Worm (Caenorhabditis elegans) whole organism, L1 larva: ENCODE results near the gene del-7.

ENCODE experiments used
- C34B4.2 ChIP-seq: sonication (generic microtip); optimal IDR thresholded peaks from 2 replicates; lab custom pipeline; 2017; ENCODE audit warnings: mild to moderate bottlenecking, missing genetic modification characterization, missing compliant biosample characterization
- Y116A8C.19 ChIP-seq: sonication (generic microtip); optimal IDR thresholded peaks from 2 replicates; lab custom pipeline; 2016; ENCODE audit warnings: missing compliant biosample characterization, missing genetic modification characterization, borderline replicate concordance
- alr-1 ChIP-seq: fragments of 200-800 bp; sonication (Bioruptor generic); optimal IDR thresholded peaks from 2 replicates; lab custom pipeline; 2018; ENCODE audit warnings: borderline replicate concordance, mild to moderate bottlenecking, missing genetic modification characterization, missing compliant biosample characterization
- blmp-1 ChIP-seq: fragments of 150-350 bp; optimal IDR thresholded peaks from 2 replicates; lab custom pipeline; 2014; ENCODE audit warnings: missing biosample characterization, missing genetic modification characterization
- ceh-63 ChIP-seq: fragments of 200-800 bp; sonication (Bioruptor generic); optimal IDR thresholded peaks from 2 replicates; lab custom pipeline; 2018; ENCODE audit warnings: mild to moderate bottlenecking, missing genetic modification characterization, missing compliant biosample characterization
- ceh-90 ChIP-seq: sonication (generic microtip); optimal IDR thresholded peaks from 2 replicates; lab custom pipeline; 2016; ENCODE audit warnings: missing genetic modification characterization, missing compliant biosample characterization
- dsc-1 ChIP-seq: sonication (generic microtip); optimal IDR thresholded peaks from 2 replicates; lab custom pipeline; 2016; ENCODE audit warnings: mild to moderate bottlenecking, missing genetic modification characterization, missing compliant biosample characterization
- elt-2 ChIP-seq: sonication (generic microtip); optimal IDR thresholded peaks from 2 replicates; lab custom pipeline; 2016; ENCODE audit warnings: missing genetic modification characterization, mild to moderate bottlenecking, inconsistent platforms, missing compliant biosample characterization, missing genetic modification reagents
- fkh-10 ChIP-seq: sonication (generic microtip); optimal IDR thresholded peaks from 2 replicates; lab custom pipeline; 2017; ENCODE audit warnings: missing biosample characterization, missing genetic modification reagents, missing genetic modification characterization
- fkh-4 ChIP-seq: sonication (generic microtip); optimal IDR thresholded peaks from 2 replicates; lab custom pipeline; 2016; ENCODE audit warnings: missing compliant biosample characterization, missing genetic modification characterization, borderline replicate concordance
- hlh-17 ChIP-seq: fragments of 200-800 bp; sonication (Bioruptor generic); optimal IDR thresholded peaks from 2 replicates; lab custom pipeline; 2018; ENCODE audit warnings: missing genetic modification characterization, mild to moderate bottlenecking, missing compliant biosample characterization, moderate library complexity, borderline replicate concordance
- hpl-2 ChIP-seq: fragments of 150-350 bp; optimal IDR thresholded peaks from 2 replicates; lab custom pipeline; 2014; ENCODE audit warnings: missing biosample characterization, missing genetic modification reagents, missing genetic modification characterization
- jun-1 ChIP-seq: fragments of 150-350 bp; optimal IDR thresholded peaks from 2 replicates; lab custom pipeline; 2014; ENCODE audit warnings: missing biosample characterization, missing genetic modification reagents, missing genetic modification characterization
- lin-35 ChIP-seq, 2 experiments: fragments of 150-350 bp; optimal IDR thresholded peaks; 2 replicates each; lab custom pipeline; 2014; ENCODE audit warnings: missing biosample characterization in 2 of 2, missing genetic modification characterization in 2 of 2, missing genetic modification reagents in 2 of 2
- lin-39 ChIP-seq: fragments of 150-350 bp; optimal IDR thresholded peaks from 2 replicates; lab custom pipeline; 2014; ENCODE audit warnings: missing biosample characterization, missing genetic modification reagents, missing genetic modification characterization
- mab-9 ChIP-seq: fragments of 200-800 bp; sonication (Bioruptor generic); IDR thresholded peaks from 2 replicates; pipeline ENCODE4 v1.3.6; 2022; ENCODE audit warnings: missing genetic modification reagents, missing genetic modification characterization, missing compliant biosample characterization
- nhr-11 ChIP-seq: fragments of 150-350 bp; optimal IDR thresholded peaks from 2 replicates; lab custom pipeline; 2014; ENCODE audit warnings: missing biosample characterization, missing genetic modification characterization
- nhr-20 ChIP-seq: sonication (generic microtip); optimal IDR thresholded peaks from 2 replicates; lab custom pipeline; 2016; ENCODE audit warnings: mild to moderate bottlenecking, missing genetic modification characterization, missing compliant biosample characterization
- nhr-28 ChIP-seq: fragments of 150-350 bp; optimal IDR thresholded peaks from 2 replicates; lab custom pipeline; 2014; ENCODE audit warnings: missing biosample characterization, missing genetic modification characterization
- nhr-47 ChIP-seq: sonication (generic microtip); optimal IDR thresholded peaks from 2 replicates; lab custom pipeline; 2016; ENCODE audit warnings: mild to moderate bottlenecking, missing genetic modification characterization, moderate library complexity, missing compliant biosample characterization
- nhr-71 ChIP-seq: sonication (generic microtip); optimal IDR thresholded peaks from 2 replicates; lab custom pipeline; 2016; ENCODE audit warnings: mild to moderate bottlenecking, missing genetic modification characterization, moderate library complexity, missing compliant biosample characterization
- pqm-1 ChIP-seq: sonication (generic microtip); optimal IDR thresholded peaks from 3 replicates; lab custom pipeline; 2017; ENCODE audit warnings: missing biosample characterization, missing genetic modification characterization
- rnt-1 ChIP-seq: sonication (generic microtip); optimal IDR thresholded peaks from 2 replicates; lab custom pipeline; 2016; ENCODE audit warnings: mild to moderate bottlenecking, missing genetic modification characterization, moderate library complexity, missing compliant biosample characterization
- snu-23 ChIP-seq: sonication (generic microtip); optimal IDR thresholded peaks from 2 replicates; lab custom pipeline; 2016; ENCODE audit warnings: missing genetic modification characterization, missing compliant biosample characterization
- sox-4 ChIP-seq: sonication (generic microtip); optimal IDR thresholded peaks from 2 replicates; lab custom pipeline; 2016; ENCODE audit warnings: missing genetic modification characterization, missing compliant biosample characterization
- sptf-1 ChIP-seq: fragments of 150-350 bp; optimal IDR thresholded peaks from 2 replicates; lab custom pipeline; 2014; ENCODE audit warnings: missing biosample characterization, missing genetic modification characterization
- tbx-2 ChIP-seq: sonication (generic microtip); optimal IDR thresholded peaks from 2 replicates; lab custom pipeline; 2016; ENCODE audit warnings: missing genetic modification characterization, missing compliant biosample characterization
- tlp-1 ChIP-seq: fragments of 150-350 bp; optimal IDR thresholded peaks from 2 replicates; lab custom pipeline; 2014; ENCODE audit warnings: missing biosample characterization, missing genetic modification characterization
- unc-130 ChIP-seq: fragments of 150-350 bp; optimal IDR thresholded peaks from 2 replicates; lab custom pipeline; 2017; ENCODE audit warnings: missing biosample characterization, missing genetic modification characterization, inconsistent platforms
- unc-62 ChIP-seq: fragments of 150-350 bp; optimal IDR thresholded peaks from 2 replicates; lab custom pipeline; 2014; ENCODE audit warnings: missing biosample characterization, missing genetic modification reagents, missing genetic modification characterization
- unc-98 ChIP-seq: fragments of 200-800 bp; sonication (Bioruptor generic); IDR thresholded peaks from 2 replicates; pipeline ENCODE4 v1.3.6; 2022; ENCODE audit warnings: missing genetic modification characterization, missing compliant biosample characterization
- ztf-11 ChIP-seq, 2 experiments: sonication (generic microtip); optimal IDR thresholded peaks; 2 replicates each; lab custom pipeline; 2016 to 2017; ENCODE audit warnings: missing genetic modification characterization in 2 of 2, missing biosample characterization in 1 of 2, missing compliant biosample characterization in 1 of 2
- ztf-4 ChIP-seq: fragments of 150-350 bp; optimal IDR thresholded peaks from 2 replicates; lab custom pipeline; 2014; ENCODE audit warnings: missing biosample characterization, missing genetic modification characterization

Gene del-7

ce11 chrIV:7712252-7712651 lies 48.0 kb upstream of the del-7 start:
- TF ChIP-seq elt-2 (tag; lab: Kevin White, UChicago) (peak; percentile 41), ceh-90 (tag; lab: Kevin White, UChicago) (no peak)

- no peak for TF ChIP-seq snu-23 (GFP tag; lab: Kevin White, UChicago)
- TF ChIP-seq C34B4.2 (tag; lab: Kevin White, UChicago), result no peak
- no peak for TF ChIP-seq ztf-11 (tag; optimal IDR thresholded peaks at IDR 0.05; lab: Kevin White, UChicago)
- no peak for TF ChIP-seq fkh-4 (tag; lab: Kevin White, UChicago)
- TF ChIP-seq hlh-17 (GFP tag; lab: Kevin White, UChicago), result no peak
- no peak for TF ChIP-seq ceh-63 (GFP tag; lab: Kevin White, UChicago)
- TF ChIP-seq sox-4 (tag; lab: Kevin White, UChicago), result no peak
- TF ChIP-seq ceh-90 (tag; lab: Kevin White, UChicago), result no peak
- TF ChIP-seq unc-62, result no peak
- TF ChIP-seq fkh-10 (GFP tag; lab: Kevin White, UChicago), result no peak
- no peak for TF ChIP-seq tbx-2 (tag; lab: Kevin White, UChicago)
- TF ChIP-seq blmp-1 (tag; lab: Kevin White, UChicago), result no peak
- no peak for TF ChIP-seq nhr-20
- TF ChIP-seq dsc-1 (tag; lab: Kevin White, UChicago), result no peak
- TF ChIP-seq unc-98, result no peak
- no peak for TF ChIP-seq lin-39 (tag; lab: Kevin White, UChicago)
- TF ChIP-seq nhr-71 (tag; lab: Kevin White, UChicago), result no peak
- no peak for TF ChIP-seq unc-130 (tag; lab: Kevin White, UChicago)
- no peak for TF ChIP-seq hpl-2 (GFP tag; lab: Kevin White, UChicago)
- TF ChIP-seq pqm-1 (tag; lab: Kevin White, UChicago), result no peak
These were observed 42.3 kb upstream of the del-7 start, which contains the start of gene F33D4.6 for ce11 chrIV:7717916-7718315. F33D4.6 (minus strand) TSS chrIV:7718016.

DNA sequence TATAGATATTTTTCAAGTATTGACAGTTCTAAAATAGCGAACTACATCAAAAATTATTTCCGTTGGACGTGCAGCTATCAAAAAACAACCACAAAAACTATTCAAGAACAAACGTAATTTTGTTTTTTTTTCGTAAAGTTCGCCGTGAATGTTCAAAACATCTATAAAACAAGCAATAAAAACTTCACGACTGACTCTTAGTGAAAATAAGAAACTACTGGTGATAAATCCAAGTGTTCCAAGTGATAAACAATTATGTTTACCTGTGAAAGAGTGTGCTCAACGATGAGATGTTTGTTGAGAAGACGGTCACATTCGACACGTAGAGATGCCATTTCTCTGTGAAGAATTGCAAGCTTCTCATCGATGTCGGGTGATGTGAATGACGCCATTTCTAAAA lies 37.4 kb upstream of the del-7 start, which contains the start of gene C50F7.6:
Gene C50F7.6 (minus strand): TSS at position 394 of the 400 bp plus-strand sequence.
- TF ChIP-seq jun-1 (tag; lab: Kevin White, UChicago) (no peak), ztf-4 (tag; lab: Kevin White, UChicago) (no peak), tlp-1 (tag; lab: Kevin White, UChicago) (no peak), lin-35 (GFP tag; optimal IDR thresholded peaks at IDR 0.05; lab: Kevin White, UChicago) (no peak), C34B4.2 (tag; lab: Kevin White, UChicago) (no peak), sptf-1 (tag; lab: Kevin White, UChicago) (no peak)

ce11 chrIV:7723555-7723954 lies 36.7 kb upstream of the del-7 start:
- no peak for TF ChIP-seq jun-1 (tag; lab: Kevin White, UChicago)
- TF ChIP-seq tlp-1 (tag; lab: Kevin White, UChicago), result no peak
- no peak for TF ChIP-seq hpl-2 (GFP tag; lab: Kevin White, UChicago)
- peak; percentile 16 for TF ChIP-seq nhr-71 (tag; lab: Kevin White, UChicago)
- TF ChIP-seq nhr-11 (tag; lab: Kevin White, UChicago), result no peak
- TF ChIP-seq alr-1 (tag; lab: Kevin White, UChicago), result no peak
- TF ChIP-seq blmp-1 (tag; lab: Kevin White, UChicago), result no peak
- TF ChIP-seq nhr-47 (tag; lab: Kevin White, UChicago), result no peak
- no peak for TF ChIP-seq mab-9 (GFP tag; lab: Robert Waterston, UW)
- peak; percentile 41 for TF ChIP-seq rnt-1 (tag; lab: Kevin White, UChicago)
- TF ChIP-seq fkh-4 (tag; lab: Kevin White, UChicago), result no peak
- no peak for TF ChIP-seq nhr-28 (tag; lab: Kevin White, UChicago)
- TF ChIP-seq dsc-1 (tag; lab: Kevin White, UChicago), result no peak
- TF ChIP-seq Y116A8C.19 (tag; lab: Kevin White, UChicago), result no peak
- TF ChIP-seq, all 84 proteins: peak for 2
